Worm (Caenorhabditis elegans): Measurements from ENCODE around the gene dmsr-7.

Gene dmsr-7

ce11 chrV:5423120-5423519 lies 18.0 kb downstream of the dmsr-7 start, which contains the start of gene cyp-14A5:
Gene cyp-14A5 (minus strand): TSS chrV:5423282.
- no peak for TF ChIP-seq W03F9.2 (tag; optimal IDR thresholded peaks at IDR 0.05)
- TF ChIP-seq him-1 (tag; optimal IDR thresholded peaks at IDR 0.05): no peak
- TF ChIP-seq dao-5 (tag; optimal IDR thresholded peaks at IDR 0.05): no peak

DNA sequence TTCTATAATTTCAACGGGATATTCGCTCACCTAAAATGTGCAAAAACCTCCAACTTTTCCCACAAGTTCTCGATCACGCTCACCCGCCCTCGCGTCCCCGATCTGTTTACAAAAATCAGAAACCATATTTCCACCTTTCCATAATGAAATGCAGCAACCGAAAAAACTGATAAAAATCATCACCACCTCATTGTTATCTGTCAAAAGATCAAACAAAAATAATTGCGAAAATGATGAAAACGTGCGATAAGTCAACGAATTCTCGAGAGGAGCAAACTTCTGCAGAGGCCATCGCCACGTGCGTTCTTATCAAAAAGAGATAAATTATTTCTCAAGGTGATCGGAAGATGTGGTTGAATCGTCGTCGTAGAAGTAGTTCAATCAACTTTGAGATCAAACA lies 19.9 kb downstream of the dmsr-7 start:
- TF ChIP-seq dao-5 (tag; optimal IDR thresholded peaks at IDR 0.05): no peak

- TF ChIP-seq dao-5 (tag; optimal IDR thresholded peaks at IDR 0.05): no peak
Observed at ce11 chrV:5426337-5426736, 21.2 kb downstream of the dmsr-7 start.

- TF ChIP-seq dao-5 (tag; optimal IDR thresholded peaks at IDR 0.05): no peak
- TF ChIP-seq W03F9.2 (tag; optimal IDR thresholded peaks at IDR 0.05): no peak
- TF ChIP-seq him-1 (tag; optimal IDR thresholded peaks at IDR 0.05): no peak
Observed at ce11 chrV:5427860-5428259, 22.7 kb downstream of the dmsr-7 start, which contains the start of gene rhr-1. Gene rhr-1 (plus strand): TSS chrV:5428160.

ce11 chrV:5432499-5432898 lies 27.3 kb downstream of the dmsr-7 start, which contains the start of gene F08F3.8:
Gene F08F3.8 (minus strand): TSS chrV:5432599.
- TF ChIP-seq dao-5 (tag; optimal IDR thresholded peaks at IDR 0.05) (no peak), W03F9.2 (tag; optimal IDR thresholded peaks at IDR 0.05) (no peak)

ce11 chrV:5433020-5433419 lies 27.9 kb downstream of the dmsr-7 start, which contains the start of gene acl-6:
Gene acl-6 (plus strand): TSS chrV:5433386.
- TF ChIP-seq dao-5 (tag; optimal IDR thresholded peaks at IDR 0.05) (no peak), him-1 (tag; optimal IDR thresholded peaks at IDR 0.05) (no peak), W03F9.2 (tag; optimal IDR thresholded peaks at IDR 0.05) (peak; percentile 58)

DNA sequence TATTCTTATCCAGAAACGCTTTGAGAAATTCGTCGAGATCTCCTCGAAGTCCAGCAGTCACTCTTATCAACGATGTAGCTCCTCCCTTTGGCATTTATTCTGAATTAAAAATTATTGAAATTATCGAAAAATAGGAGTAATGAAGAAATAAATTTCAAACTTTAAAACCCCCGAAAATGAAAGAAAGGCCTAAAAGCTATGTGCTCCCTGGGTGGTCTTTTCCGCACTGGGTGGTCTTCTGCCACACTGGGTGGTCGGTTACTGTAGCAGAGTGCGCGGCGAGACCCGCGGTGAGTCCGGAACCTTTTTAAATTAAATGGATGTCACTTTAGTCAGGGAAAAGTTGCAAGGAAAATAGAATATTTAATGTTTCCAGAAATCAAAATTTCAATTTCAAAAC lies 33.9 kb downstream of the dmsr-7 start, which contains the start of gene snpc-1.3:
snpc-1.3 (minus strand) TSS at position 101 of the 400 bp plus-strand sequence.
- TF ChIP-seq him-1 (tag; optimal IDR thresholded peaks at IDR 0.05): no peak
- no peak for TF ChIP-seq dao-5 (tag; optimal IDR thresholded peaks at IDR 0.05)
- TF ChIP-seq W03F9.2 (tag; optimal IDR thresholded peaks at IDR 0.05): no peak

DNA sequence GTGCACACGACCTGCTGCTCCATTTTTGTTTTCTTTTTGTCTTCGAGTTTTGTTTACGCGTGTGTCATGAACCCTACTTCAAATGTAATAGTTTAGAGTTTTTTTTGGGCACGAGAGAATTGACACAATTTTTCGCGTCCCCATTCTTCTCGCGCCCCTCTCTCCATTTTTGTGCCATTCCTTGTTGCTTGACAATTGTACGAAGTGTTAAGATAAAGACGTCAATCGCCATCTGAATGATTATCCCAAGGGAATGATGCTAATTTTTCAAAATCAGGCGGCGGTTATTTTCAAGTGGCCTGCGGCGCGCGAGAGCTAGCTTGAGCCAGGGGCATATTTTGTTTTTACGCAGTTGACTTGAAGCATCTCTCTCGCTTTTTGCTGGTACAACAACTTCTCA lies 37.2 kb downstream of the dmsr-7 start:
- TF ChIP-seq dao-5 (tag; optimal IDR thresholded peaks at IDR 0.05) (no peak), W03F9.2 (tag; optimal IDR thresholded peaks at IDR 0.05) (no peak), him-1 (tag; optimal IDR thresholded peaks at IDR 0.05) (no peak)

DNA sequence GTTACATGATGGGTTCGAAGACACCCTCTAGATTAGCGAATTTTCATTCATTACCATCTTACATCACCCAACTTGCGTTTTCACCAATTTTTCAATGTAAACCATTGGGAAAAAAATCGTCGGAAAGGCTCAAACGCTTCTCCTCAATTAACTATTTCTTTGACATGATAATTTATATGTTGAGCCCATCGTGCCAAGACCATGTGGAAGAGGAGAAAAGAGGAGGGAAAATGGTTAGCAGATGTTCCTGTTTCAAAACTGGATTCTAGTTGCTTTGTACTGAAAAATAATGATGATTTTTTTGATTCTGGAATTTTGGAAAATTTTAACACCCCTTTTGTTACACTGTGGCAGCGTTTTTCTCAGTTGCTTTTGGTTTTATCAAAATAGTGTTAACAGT lies 38.9 kb downstream of the dmsr-7 start:
- TF ChIP-seq him-1 (tag; optimal IDR thresholded peaks at IDR 0.05): no peak
- TF ChIP-seq dao-5 (tag; optimal IDR thresholded peaks at IDR 0.05): no peak
- TF ChIP-seq W03F9.2 (tag; optimal IDR thresholded peaks at IDR 0.05): no peak

ce11 chrV:5445839-5446238 lies 40.7 kb downstream of the dmsr-7 start, which contains the start of gene F08F3.1:
Gene F08F3.1 (plus strand): TSS chrV:5446139.
- TF ChIP-seq W03F9.2 (tag; optimal IDR thresholded peaks at IDR 0.05) (no peak), dao-5 (tag; optimal IDR thresholded peaks at IDR 0.05) (no peak), him-1 (tag; optimal IDR thresholded peaks at IDR 0.05) (no peak)

ce11 chrV:5447057-5447456 lies 41.9 kb downstream of the dmsr-7 start:
- TF ChIP-seq W03F9.2 (tag; optimal IDR thresholded peaks at IDR 0.05) (no peak), him-1 (tag; optimal IDR thresholded peaks at IDR 0.05) (no peak), dao-5 (tag; optimal IDR thresholded peaks at IDR 0.05) (no peak)

- TF ChIP-seq dao-5 (tag; optimal IDR thresholded peaks at IDR 0.05) (no peak), him-1 (tag; optimal IDR thresholded peaks at IDR 0.05) (no peak), W03F9.2 (tag; optimal IDR thresholded peaks at IDR 0.05) (no peak)
Observed at ce11 chrV:5450742-5451141, 45.6 kb downstream of the dmsr-7 start.

DNA sequence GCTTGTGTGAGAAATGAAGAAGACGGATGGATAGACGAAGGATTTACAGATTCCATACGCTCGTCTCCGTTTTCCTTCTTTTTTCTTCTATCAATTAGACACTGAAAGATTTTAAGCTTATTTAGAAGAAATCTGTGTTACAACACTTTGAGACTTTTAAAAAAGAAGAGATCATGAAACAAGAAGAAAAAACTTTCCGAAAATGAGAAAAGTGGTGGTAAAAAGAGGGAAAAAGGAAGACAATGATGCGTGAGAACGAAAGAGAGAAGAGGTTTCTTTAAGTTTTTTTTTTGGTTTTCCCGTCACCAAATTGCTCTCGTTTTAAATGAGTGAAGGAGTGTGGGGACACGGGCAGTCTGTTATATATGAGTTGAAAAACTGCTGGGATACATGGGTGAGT lies 48.5 kb downstream of the dmsr-7 start, which contains the start of gene glc-3:
glc-3 (minus strand) TSS at position 101 of the 400 bp plus-strand sequence.
- TF ChIP-seq W03F9.2 (tag; optimal IDR thresholded peaks at IDR 0.05) (no peak), dao-5 (tag; optimal IDR thresholded peaks at IDR 0.05) (no peak), him-1 (tag; optimal IDR thresholded peaks at IDR 0.05) (no peak)

DNA sequence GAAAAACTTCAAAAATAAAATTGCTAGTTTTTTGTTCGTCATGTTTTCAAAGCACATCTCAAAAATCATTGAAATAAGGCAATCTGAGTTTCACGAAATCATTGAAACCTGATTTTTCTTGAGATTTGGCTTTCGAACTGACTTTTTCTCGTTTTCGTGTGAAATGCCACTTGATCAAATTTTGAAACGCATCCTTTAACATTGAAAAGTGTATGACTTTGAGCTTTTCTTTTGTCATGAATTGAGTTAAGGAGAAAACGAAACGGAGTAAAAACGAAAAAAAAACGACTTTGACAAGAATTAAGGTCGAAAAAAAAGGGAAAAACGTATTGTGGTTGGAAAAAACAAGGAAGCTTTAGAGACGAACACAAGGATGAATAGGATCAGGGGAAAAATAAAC lies 49.8 kb downstream of the dmsr-7 start:
- TF ChIP-seq him-1 (tag; optimal IDR thresholded peaks at IDR 0.05): no peak
- TF ChIP-seq dao-5 (tag; optimal IDR thresholded peaks at IDR 0.05): no peak
- TF ChIP-seq W03F9.2 (tag; optimal IDR thresholded peaks at IDR 0.05): no peak

Measured in whole organism, L4/young adult.